Worm (Caenorhabditis elegans): ENCODE results near the gene Y110A2AL.5.

DNA sequence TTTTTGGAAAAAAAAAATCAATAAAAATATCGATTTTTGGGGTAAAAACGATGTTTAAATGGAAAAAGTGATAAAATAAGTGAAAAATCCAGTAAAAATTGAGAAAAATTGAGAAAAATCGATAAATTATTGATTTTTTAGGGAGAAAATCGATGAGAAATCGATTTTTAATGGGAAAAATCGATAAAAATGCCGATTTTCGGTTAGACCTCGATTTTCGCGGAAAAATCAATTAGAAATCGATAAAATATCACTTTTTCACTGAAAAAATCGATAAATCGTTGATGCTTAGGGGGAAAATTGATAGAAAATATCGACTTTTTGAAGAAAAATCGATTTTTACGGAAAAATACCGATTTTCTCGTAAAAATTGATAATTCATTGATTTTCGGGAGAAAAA, 36.8 kb downstream of the Y110A2AL.5 start:
- TF ChIP-seq spr-1 (tag; optimal IDR thresholded peaks at IDR 0.05) (no peak), Y48G9A.11 (GFP tag; IDR thresholded peaks at IDR 0.05) (no peak), skn-1 (tag; optimal IDR thresholded peaks at IDR 0.05) (no peak), mdt-29 (GFP tag; IDR thresholded peaks at IDR 0.05) (no peak), D1046.2 (GFP tag; IDR thresholded peaks at IDR 0.05) (no peak), F37D6.2 (tag; optimal IDR thresholded peaks at IDR 0.05) (no peak), madf-5 (GFP tag; IDR thresholded peaks at IDR 0.05) (no peak), fos-1 (tag; optimal IDR thresholded peaks at IDR 0.05) (no peak), ama-1 (optimal IDR thresholded peaks at IDR 0.05) (no peak), nhr-28 (tag; optimal IDR thresholded peaks at IDR 0.05) (no peak), unc-130 (GFP tag; optimal IDR thresholded peaks at IDR 0.05) (no peak), pha-4 (GFP tag; IDR thresholded peaks at IDR 0.05) (no peak), pha-4 (tag; optimal IDR thresholded peaks at IDR 0.05) (no peak)

Measured in whole organism, L4 larva.